Fruit fly (Drosophila melanogaster): Measurements from ENCODE around the gene COX4.

dm6 chr2L:19940036-19940435, 18.5 kb upstream of the COX4 start:
- TF ChIP-seq psq (optimal IDR thresholded peaks at IDR 0.05) (no peak), usp (GFP tag; optimal IDR thresholded peaks at IDR 0.05) (no peak)

Measured in whole organism.